Worm (Caenorhabditis elegans): ENCODE data around the gene ced-4.

ce11 chrIII:4829440-4829839 is 22.7 kb upstream of the ced-4 start, which contains the start of gene F26A1.9:
- TF ChIP-seq ztf-23 (GFP tag; IDR thresholded peaks at IDR 0.05) (no peak), T22C8.4 (GFP tag; IDR thresholded peaks at IDR 0.05) (no peak), cog-1 (tag; optimal IDR thresholded peaks at IDR 0.05) (no peak), flt-1 (GFP tag; IDR thresholded peaks at IDR 0.05) (no peak), klf-2 (GFP tag; conservative IDR thresholded peaks at IDR 0.05) (no peak), med-1 (GFP tag; optimal IDR thresholded peaks at IDR 0.05; ENCODE audit: insufficient read depth) (no peak), tab-1 (GFP tag; IDR thresholded peaks at IDR 0.05) (no peak)
